Fruit fly (Drosophila melanogaster) whole organism, embryonic: ENCODE data around the gene MESR6.
A peak's percentile ranks its signal among the peaks of the same experiment; 100 is the strongest.

Source experiments
- Abd-B ChIP-seq: fragments of 200-800 bp; sonication (Bioruptor generic); optimal IDR thresholded peaks from 2 replicates; lab custom pipeline; 2018; ENCODE audit warnings: missing biosample characterization, mild to moderate bottlenecking, missing genetic modification characterization, moderate library complexity
- BEAF-32 ChIP-seq: fragments of 200-800 bp; sonication (Bioruptor generic); optimal IDR thresholded peaks from 3 replicates; lab custom pipeline; 2017; ENCODE audit warnings: missing biosample characterization, missing genetic modification characterization, mild to moderate bottlenecking, moderate library complexity, missing genetic modification reagents
- Bdp1 ChIP-seq: fragments of 200-800 bp; sonication (Bioruptor generic); optimal IDR thresholded peaks from 3 replicates; lab custom pipeline; 2016; ENCODE audit warnings: missing biosample characterization, missing genetic modification characterization
- BtbVII ChIP-seq: fragments of 200-800 bp; sonication (Bioruptor generic); optimal IDR thresholded peaks from 3 replicates; lab custom pipeline; 2017; ENCODE audit warnings: missing biosample characterization, mild to moderate bottlenecking, missing genetic modification characterization
- CG1024 ChIP-seq: fragments of 200-800 bp; sonication (Bioruptor generic); IDR thresholded peaks from 2 replicates; pipeline ENCODE4 v1.3.6; 2022; ENCODE audit warnings: missing biosample characterization, missing genetic modification characterization
- CG10959 ChIP-seq: fragments of 200-800 bp; sonication (Bioruptor generic); IDR thresholded peaks from 2 replicates; pipeline ENCODE4 v1.3.6; 2022; ENCODE audit warnings: missing biosample characterization, missing genetic modification characterization
- CG10979 ChIP-seq: fragments of 200-800 bp; sonication (Bioruptor generic); optimal IDR thresholded peaks from 2 replicates; lab custom pipeline; 2018; ENCODE audit warnings: missing biosample characterization, mild to moderate bottlenecking, missing genetic modification characterization, moderate library complexity
- CG11085 ChIP-seq: fragments of 200-800 bp; sonication (Bioruptor generic); IDR thresholded peaks from 2 replicates; pipeline ENCODE4 v1.3.6; 2022; ENCODE audit warnings: missing biosample characterization, missing genetic modification characterization
- CG11504 ChIP-seq: fragments of 200-800 bp; sonication (Bioruptor generic); optimal IDR thresholded peaks from 3 replicates; lab custom pipeline; 2019; ENCODE audit warnings: missing biosample characterization, mild to moderate bottlenecking, missing genetic modification characterization, moderate library complexity
- CG1233 ChIP-seq: fragments of 200-800 bp; sonication (Bioruptor generic); optimal IDR thresholded peaks from 4 replicates; lab custom pipeline; 2018; ENCODE audit warnings: missing biosample characterization, mild to moderate bottlenecking, missing genetic modification characterization
- CG12744 ChIP-seq: fragments of 200-800 bp; sonication (Bioruptor generic); optimal IDR thresholded peaks from 2 replicates; lab custom pipeline; 2016; ENCODE audit warnings: missing biosample characterization, missing genetic modification characterization
- CG14050 ChIP-seq: fragments of 200-800 bp; sonication (Bioruptor generic); IDR thresholded peaks from 3 replicates; pipeline ENCODE4 v1.3.6; 2022; ENCODE audit warnings: missing biosample characterization, missing genetic modification characterization
- CG14441 ChIP-seq: fragments of 200-800 bp; sonication (Bioruptor generic); IDR thresholded peaks from 2 replicates; pipeline ENCODE4 v1.3.6; 2022; ENCODE audit warnings: missing biosample characterization, missing genetic modification characterization
- CG15514 ChIP-seq: fragments of 200-800 bp; sonication (Bioruptor generic); optimal IDR thresholded peaks from 3 replicates; lab custom pipeline; 2017; ENCODE audit warnings: missing biosample characterization, missing genetic modification characterization, mild to moderate bottlenecking, moderate library complexity, missing genetic modification reagents
- CG1603 ChIP-seq: fragments of 200-800 bp; sonication (Bioruptor generic); optimal IDR thresholded peaks from 2 replicates; lab custom pipeline; 2019; ENCODE audit warnings: missing biosample characterization, mild to moderate bottlenecking, missing genetic modification characterization, moderate library complexity
- CG16779 ChIP-seq: fragments of 200-800 bp; sonication (Bioruptor generic); IDR thresholded peaks from 2 replicates; pipeline ENCODE4 v1.3.6; 2022; ENCODE audit warnings: missing biosample characterization, missing genetic modification characterization
- CG3281 ChIP-seq: fragments of 200-800 bp; sonication (Bioruptor generic); optimal IDR thresholded peaks from 3 replicates; lab custom pipeline; 2017; ENCODE audit warnings: missing biosample characterization, mild to moderate bottlenecking, missing genetic modification characterization
- CG34376 ChIP-seq: fragments of 200-800 bp; sonication (Bioruptor generic); optimal IDR thresholded peaks from 2 replicates; lab custom pipeline; 2018; ENCODE audit warnings: missing biosample characterization, mild to moderate bottlenecking, missing genetic modification characterization
- CG4360 ChIP-seq: fragments of 200-800 bp; sonication (Bioruptor generic); IDR thresholded peaks from 2 replicates; pipeline ENCODE4 v1.3.6; 2022; ENCODE audit warnings: missing biosample characterization, missing genetic modification characterization
- CG7963 ChIP-seq: fragments of 200-800 bp; sonication (Bioruptor generic); IDR thresholded peaks from 3 replicates; pipeline ENCODE4 v1.3.6; 2022; ENCODE audit warnings: missing biosample characterization, missing genetic modification characterization; ENCODE audit not compliant: partially characterized antibody
- CG8388 ChIP-seq: fragments of 200-800 bp; sonication (Bioruptor generic); optimal IDR thresholded peaks from 2 replicates; lab custom pipeline; 2019; ENCODE audit warnings: missing biosample characterization, mild to moderate bottlenecking, missing genetic modification characterization, moderate library complexity
- CTCF ChIP-seq: fragments of 200-800 bp; sonication (Bioruptor generic); optimal IDR thresholded peaks from 2 replicates; lab custom pipeline; 2017; ENCODE audit warnings: missing biosample characterization, mild to moderate bottlenecking, missing genetic modification characterization, moderate library complexity
- Chrac-16 ChIP-seq: fragments of 200-800 bp; sonication (Bioruptor generic); optimal IDR thresholded peaks from 3 replicates; lab custom pipeline; 2016; ENCODE audit warnings: missing biosample characterization, missing genetic modification characterization
- E2f1 ChIP-seq: fragments of 200-800 bp; sonication (Bioruptor generic); IDR thresholded peaks from 2 replicates; pipeline ENCODE4 v1.3.6; 2022; ENCODE audit warnings: missing biosample characterization, missing genetic modification characterization
- Fer1 ChIP-seq: fragments of 200-800 bp; sonication (Bioruptor generic); optimal IDR thresholded peaks from 2 replicates; lab custom pipeline; 2017; ENCODE audit warnings: missing biosample characterization, mild to moderate bottlenecking, missing genetic modification characterization
- MESR4 ChIP-seq: fragments of 200-800 bp; sonication (Bioruptor generic); optimal IDR thresholded peaks from 2 replicates; lab custom pipeline; 2018; ENCODE audit warnings: missing biosample characterization, mild to moderate bottlenecking, missing genetic modification characterization, moderate library complexity
- Mad ChIP-seq: fragments of 200-800 bp; sonication (Bioruptor generic); optimal IDR thresholded peaks from 2 replicates; lab custom pipeline; 2016; ENCODE audit warnings: missing biosample characterization, missing genetic modification characterization
- Ptx1 ChIP-seq: fragments of 200-800 bp; sonication (Bioruptor generic); IDR thresholded peaks from 2 replicates; pipeline ENCODE4 v1.3.6; 2022; ENCODE audit warnings: missing biosample characterization, missing genetic modification characterization
- Sox100B ChIP-seq: fragments of 200-800 bp; sonication (Bioruptor generic); optimal IDR thresholded peaks from 3 replicates; lab custom pipeline; 2018; ENCODE audit warnings: missing biosample characterization, mild to moderate bottlenecking, missing genetic modification characterization
- Sox102F ChIP-seq: fragments of 200-800 bp; sonication (Bioruptor generic); optimal IDR thresholded peaks from 2 replicates; lab custom pipeline; 2018; ENCODE audit warnings: missing biosample characterization, mild to moderate bottlenecking, missing genetic modification characterization, moderate library complexity
- Ssrp ChIP-seq: fragments of 200-800 bp; sonication (Bioruptor generic); optimal IDR thresholded peaks from 2 replicates; lab custom pipeline; 2018; ENCODE audit warnings: missing biosample characterization, mild to moderate bottlenecking, missing genetic modification characterization, moderate library complexity
- Stat92E ChIP-seq, 3 experiments: fragments of >200 bp in 2 of 3; fragments of 200-800 bp in 1 of 3; sonication (Bioruptor generic) in 1 of 3; optimal IDR thresholded peaks; 2 replicates each; lab custom pipeline; 2017 to 2019; ENCODE audit warnings: missing biosample characterization in 3 of 3, missing genetic modification characterization in 3 of 3, mild to moderate bottlenecking in 1 of 3, moderate library complexity in 1 of 3
- amos ChIP-seq: fragments of 200-800 bp; sonication (Bioruptor generic); IDR thresholded peaks from 2 replicates; pipeline ENCODE4 v1.3.6; 2022; ENCODE audit warnings: missing biosample characterization, missing genetic modification characterization; ENCODE audit not compliant: partially characterized antibody
- aop ChIP-seq: fragments of 200-800 bp; sonication (Bioruptor generic); IDR thresholded peaks from 2 replicates; pipeline ENCODE4 v1.3.6; 2022; ENCODE audit warnings: missing biosample characterization, missing genetic modification characterization
- ap ChIP-seq: fragments of 200-800 bp; sonication (Bioruptor generic); IDR thresholded peaks from 2 replicates; pipeline ENCODE4 v1.3.6; 2022; ENCODE audit warnings: missing biosample characterization, missing genetic modification characterization
- ara ChIP-seq: fragments of 200-800 bp; sonication (Bioruptor generic); IDR thresholded peaks from 2 replicates; pipeline ENCODE4 v1.3.6; 2022; ENCODE audit warnings: missing biosample characterization, missing genetic modification characterization
- cad ChIP-seq: fragments of >200 bp; optimal IDR thresholded peaks from 2 replicates; lab custom pipeline; 2017; ENCODE audit warnings: missing biosample characterization, missing genetic modification characterization
- crol ChIP-seq: fragments of 200-800 bp; sonication (Bioruptor generic); IDR thresholded peaks from 2 replicates; pipeline ENCODE4 v1.3.6; 2022; ENCODE audit warnings: missing biosample characterization, missing genetic modification characterization
- ems ChIP-seq: fragments of 200-800 bp; sonication (Bioruptor generic); optimal IDR thresholded peaks from 3 replicates; lab custom pipeline; 2016; ENCODE audit warnings: missing biosample characterization, missing genetic modification characterization
- eyg ChIP-seq: fragments of 200-800 bp; sonication (Bioruptor generic); optimal IDR thresholded peaks from 3 replicates; lab custom pipeline; 2016; ENCODE audit warnings: missing biosample characterization, missing genetic modification characterization
- fd102C ChIP-seq: fragments of 200-800 bp; sonication (Bioruptor generic); optimal IDR thresholded peaks from 2 replicates; lab custom pipeline; 2018; ENCODE audit warnings: missing biosample characterization, mild to moderate bottlenecking, missing genetic modification characterization, moderate library complexity
- gem ChIP-seq: fragments of 200-800 bp; sonication (Bioruptor generic); optimal IDR thresholded peaks from 2 replicates; lab custom pipeline; 2019; ENCODE audit warnings: missing biosample characterization, mild to moderate bottlenecking, missing genetic modification characterization, moderate library complexity
- grau ChIP-seq: fragments of 200-800 bp; optimal IDR thresholded peaks from 3 replicates; lab custom pipeline; 2019; ENCODE audit warnings: missing biosample characterization, mild to moderate bottlenecking, missing genetic modification characterization, moderate library complexity
- jigr1 ChIP-seq: fragments of 200-800 bp; sonication (Bioruptor generic); IDR thresholded peaks from 3 replicates; pipeline ENCODE4 v1.3.6; 2022; ENCODE audit warnings: missing biosample characterization, missing genetic modification characterization
- odd ChIP-seq: fragments of 200-800 bp; sonication (Bioruptor generic); optimal IDR thresholded peaks from 2 replicates; lab custom pipeline; 2017; ENCODE audit warnings: missing biosample characterization, mild to moderate bottlenecking, missing genetic modification characterization
- onecut ChIP-seq: fragments of 200-800 bp; sonication (Bioruptor generic); IDR thresholded peaks from 2 replicates; pipeline ENCODE4 v1.3.6; 2022; ENCODE audit warnings: missing biosample characterization, missing genetic modification characterization
- otp ChIP-seq: fragments of 200-800 bp; sonication (Bioruptor generic); IDR thresholded peaks from 3 replicates; pipeline ENCODE4, ENCODE4 v1.3.6; 2022; ENCODE audit warnings: missing biosample characterization, missing genetic modification characterization
- sc ChIP-seq, 3 experiments: fragments of >200 bp in 2 of 3; fragments of 200-800 bp in 1 of 3; sonication (Bioruptor generic) in 1 of 3; optimal IDR thresholded peaks; 2 replicates in 2 of 3; 3 replicates in 1 of 3; lab custom pipeline; 2017; ENCODE audit warnings: mild to moderate bottlenecking in 1 of 3, missing biosample characterization in 1 of 3, missing genetic modification characterization in 1 of 3, missing genetic modification reagents in 1 of 3
- sd ChIP-seq: fragments of 200-800 bp; sonication (Bioruptor generic); optimal IDR thresholded peaks from 3 replicates; lab custom pipeline; 2018; ENCODE audit warnings: missing biosample characterization, mild to moderate bottlenecking, missing genetic modification characterization, moderate library complexity
- sens ChIP-seq: fragments of 200-800 bp; sonication (Bioruptor generic); peaks from one replicate; lab custom pipeline; 2016; ENCODE audit warnings: missing biosample characterization, missing genetic modification characterization
- trh ChIP-seq: fragments of 200-800 bp; sonication (Bioruptor generic); optimal IDR thresholded peaks from 2 replicates; lab custom pipeline; 2016; ENCODE audit warnings: missing biosample characterization, missing genetic modification characterization

Gene MESR6

DNA sequence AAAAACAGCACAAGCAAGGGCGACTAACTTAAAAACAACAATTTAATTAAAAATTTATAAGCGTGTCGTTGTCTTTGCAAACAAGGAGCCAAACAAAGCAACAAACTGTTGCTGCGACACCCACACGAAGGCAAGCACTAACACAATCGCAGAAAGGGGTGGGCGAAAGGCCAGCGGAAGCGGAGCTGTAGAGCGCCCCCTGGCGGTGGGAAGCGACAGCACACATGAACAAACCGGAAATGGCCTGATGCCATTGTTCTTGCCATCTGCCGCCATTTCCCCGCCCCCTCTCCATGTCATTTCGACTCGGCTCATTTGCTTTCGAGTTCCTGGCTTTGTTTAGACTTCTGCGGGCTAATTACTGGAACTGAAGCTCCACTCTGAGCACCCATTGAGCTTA lies 40.1 kb downstream of the MESR6 start (continued):
- TF ChIP-seq MESR4 (GFP tag; lab: Kevin White, UChicago) (no peak), CG12744 (no peak), CG11504 (peak; percentile 20), Sox102F (no peak), onecut (GFP tag; lab: Robert Waterston, UW) (peak; percentile 74), CG14441 (GFP tag; lab: Robert Waterston, UW) (peak; percentile 32; the same call in 1 of the 2 replicates), amos (no peak), gem (no peak), CG10959 (GFP tag; lab: Robert Waterston, UW) (0 out of 2 replicates have a peak, but pooled peaks have one; percentile 16), Sox100B (peak; percentile 13), Ssrp (tag; lab: Kevin White, UChicago) (no peak), CG1233 (GFP tag; lab: Kevin White, UChicago) (peak; percentile 65), BEAF-32 (GFP tag; lab: Kevin White, UChicago) (no peak), ap (no peak), CTCF (peak; percentile 87), jigr1 (GFP tag; lab: Robert Waterston, UW) (no peak), grau (tag; lab: Kevin White, UChicago) (no peak), trh (GFP tag; lab: Kevin White, UChicago) (no peak), CG14050 (GFP tag; lab: Robert Waterston, UW) (peak; percentile 37; the same call in 1 of the 3 replicates), Chrac-16 (no peak), CG8388 (GFP tag; lab: Kevin White, UChicago) (no peak), otp (GFP tag; lab: Robert Waterston, UW) (no peak), aop (no peak), CG4360 (no peak), CG16779 (GFP tag; lab: Robert Waterston, UW) (0 out of 2 replicates have a peak, but pooled peaks have one; percentile 13), CG1603 (peak; percentile 29), sens (no peak), E2f1 (GFP tag; lab: Robert Waterston, UW) (0 out of 2 replicates have a peak, but pooled peaks have one; percentile 14), Fer1 (GFP tag; lab: Kevin White, UChicago) (peak; percentile 73), Ptx1 (GFP tag; lab: Robert Waterston, UW) (0 out of 2 replicates have a peak, but pooled peaks have one; percentile 9), Mad (no peak), CG11085 (no peak), CG15514 (GFP tag; lab: Kevin White, UChicago) (peak; percentile 54), CG10979 (tag; lab: Kevin White, UChicago) (no peak), cad (GFP tag; lab: Kevin White, UChicago) (no peak), sc (optimal IDR thresholded peaks at IDR 0.05; lab: Kevin White, UChicago) (no peak), sc (GFP tag; optimal IDR thresholded peaks at IDR 0.05; lab: Kevin White, UChicago) (no peak), fd102C (GFP tag; lab: Kevin White, UChicago) (no peak), Bdp1 (GFP tag; lab: Kevin White, UChicago) (no peak), CG3281 (GFP tag; lab: Kevin White, UChicago) (peak; percentile 49), CG34376 (GFP tag; lab: Kevin White, UChicago) (peak; percentile 72), CG7963 (GFP tag; lab: Robert Waterston, UW) (no peak), Stat92E (GFP tag; optimal IDR thresholded peaks at IDR 0.05; lab: Kevin White, UChicago) (no peak), ems (no peak), BtbVII (GFP tag; lab: Kevin White, UChicago) (no peak), Abd-B (GFP tag; lab: Kevin White, UChicago) (no peak), sd (tag; lab: Kevin White, UChicago) (no peak), eyg (GFP tag; lab: Kevin White, UChicago) (no peak), crol (GFP tag; lab: Robert Waterston, UW) (peak; percentile 17; the same call in 1 of the 2 replicates), CG1024 (GFP tag; lab: Robert Waterston, UW) (peak; percentile 49; the same call in 1 of the 2 replicates), ara (GFP tag; lab: Robert Waterston, UW) (peak; percentile 40; the same call in 1 of the 2 replicates), odd (peak; percentile 55)
